Fruit fly (Drosophila melanogaster) whole organism, adult: ENCODE results near the gene CG14609.
A peak's percentile ranks its signal among the peaks of the same experiment; 100 is the strongest.

Experiments used
- CG11617 ChIP-seq: fragments of 200-800 bp; sonication (Bioruptor generic); optimal IDR thresholded peaks from 2 replicates; lab custom pipeline; 2017; ENCODE audit warnings: mild to moderate bottlenecking, missing biosample characterization, missing genetic modification reagents, missing genetic modification characterization
- CG12768 ChIP-seq: fragments of 200-800 bp; sonication (Bioruptor generic); optimal IDR thresholded peaks from 2 replicates; lab custom pipeline; 2017; ENCODE audit warnings: missing biosample characterization, missing genetic modification characterization, mild to moderate bottlenecking, moderate library complexity, missing genetic modification reagents
- CG14711 ChIP-seq: fragments of 200-800 bp; sonication (Bioruptor generic); optimal IDR thresholded peaks from 2 replicates; lab custom pipeline; 2018; ENCODE audit warnings: missing biosample characterization, mild to moderate bottlenecking, missing genetic modification characterization, moderate library complexity
- CG1620 ChIP-seq: fragments of 200-800 bp; sonication (Bioruptor generic); optimal IDR thresholded peaks from 2 replicates; lab custom pipeline; 2016; ENCODE audit warnings: missing biosample characterization, missing genetic modification characterization
- CG33017 ChIP-seq: fragments of 200-800 bp; sonication (Bioruptor generic); optimal IDR thresholded peaks from 2 replicates; lab custom pipeline; 2018; ENCODE audit warnings: missing biosample characterization, mild to moderate bottlenecking, missing genetic modification characterization, moderate library complexity
- CG5204 ChIP-seq: fragments of 200-800 bp; sonication (Bioruptor generic); optimal IDR thresholded peaks from 2 replicates; lab custom pipeline; 2016; ENCODE audit warnings: missing biosample characterization, missing genetic modification characterization
- CG7045 ChIP-seq: fragments of 200-800 bp; sonication (Bioruptor generic); optimal IDR thresholded peaks from 2 replicates; lab custom pipeline; 2017; ENCODE audit warnings: missing biosample characterization, mild to moderate bottlenecking, missing genetic modification characterization
- CG7101 ChIP-seq: fragments of 200-800 bp; sonication (Bioruptor generic); optimal IDR thresholded peaks from 2 replicates; lab custom pipeline; 2018; ENCODE audit warnings: missing biosample characterization, mild to moderate bottlenecking, missing genetic modification characterization, moderate library complexity
- Clk ChIP-seq: fragments of 200-800 bp; sonication (Bioruptor generic); optimal IDR thresholded peaks from 2 replicates; lab custom pipeline; 2017; ENCODE audit warnings: missing biosample characterization, missing genetic modification characterization
- Crg-1 ChIP-seq: fragments of 200-800 bp; sonication (Bioruptor generic); optimal IDR thresholded peaks from 2 replicates; lab custom pipeline; 2016; ENCODE audit warnings: missing biosample characterization, missing genetic modification characterization
- Hr96 ChIP-seq: fragments of 200-800 bp; sonication (Bioruptor generic); optimal IDR thresholded peaks from 2 replicates; lab custom pipeline; 2016; ENCODE audit warnings: missing biosample characterization, missing genetic modification characterization
- Mnt ChIP-seq: fragments of 200-800 bp; sonication (Bioruptor generic); optimal IDR thresholded peaks from 2 replicates; lab custom pipeline; 2016; ENCODE audit warnings: missing biosample characterization, mild to moderate bottlenecking, missing genetic modification characterization
- bab1 ChIP-seq: fragments of 200-800 bp; sonication (Bioruptor generic); optimal IDR thresholded peaks from 3 replicates; lab custom pipeline; 2019; ENCODE audit warnings: missing biosample characterization, mild to moderate bottlenecking, missing genetic modification characterization, moderate library complexity
- cic ChIP-seq: fragments of 200-800 bp; sonication (Bioruptor generic); optimal IDR thresholded peaks from 2 replicates; lab custom pipeline; 2017; ENCODE audit warnings: missing biosample characterization, mild to moderate bottlenecking, missing genetic modification characterization, moderate library complexity
- cnc ChIP-seq, 2 experiments: fragments of >200 bp; optimal IDR thresholded peaks; 2 replicates each; lab custom pipeline; 2017
- kay ChIP-seq: fragments of 200-800 bp; sonication (Bioruptor generic); peaks from one replicate; lab custom pipeline; 2016; ENCODE audit warnings: missing biosample characterization, missing genetic modification characterization, borderline replicate concordance
- ovo ChIP-seq: fragments of 200-800 bp; sonication (Bioruptor generic); optimal IDR thresholded peaks from 2 replicates; lab custom pipeline; 2016; ENCODE audit warnings: missing biosample characterization, missing genetic modification characterization
- pad ChIP-seq: fragments of 200-800 bp; sonication (Bioruptor generic); optimal IDR thresholded peaks from 3 replicates; lab custom pipeline; 2017; ENCODE audit warnings: missing biosample characterization, missing genetic modification characterization, mild to moderate bottlenecking, moderate library complexity, missing genetic modification reagents
- tj ChIP-seq: fragments of 200-800 bp; sonication (Bioruptor generic); optimal IDR thresholded peaks from 3 replicates; lab custom pipeline; 2017; ENCODE audit warnings: missing biosample characterization, mild to moderate bottlenecking, missing genetic modification characterization, moderate library complexity
- toe ChIP-seq: fragments of 200-800 bp; sonication (Bioruptor generic); optimal IDR thresholded peaks from 2 replicates; lab custom pipeline; 2016; ENCODE audit warnings: missing biosample characterization, missing genetic modification characterization

Gene CG14609

dm6 chr3R:7223972-7224464 is 23.2 kb downstream of the CG14609 start, which contains the start of gene thw:
thw (plus strand) TSS chr3R:7224414.
- TF ChIP-seq pad (GFP tag; lab: Kevin White, UChicago) (no peak), Crg-1 (GFP tag; lab: Kevin White, UChicago) (no peak), CG11617 (no peak), CG1620 (no peak), tj (no peak), kay (GFP tag; lab: Kevin White, UChicago) (no peak), CG5204 (no peak), toe (GFP tag; lab: Kevin White, UChicago) (no peak), ovo (GFP tag; lab: Kevin White, UChicago) (no peak), CG14711 (tag; lab: Kevin White, UChicago) (no peak), CG7045 (GFP tag; lab: Kevin White, UChicago) (no peak), CG33017 (tag; lab: Kevin White, UChicago) (no peak), CG12768 (GFP tag; lab: Kevin White, UChicago) (no peak), CG7101 (no peak), Clk (GFP tag; lab: Kevin White, UChicago) (no peak), cnc (optimal IDR thresholded peaks at IDR 0.05; lab: Kevin White, UChicago) (no peak), bab1 (no peak)

dm6 chr3R:7241460-7241859 is 40.7 kb downstream of the CG14609 start, which contains the start of gene CG14607:
CG14607 (plus strand) TSS chr3R:7241760.
- TF ChIP-seq Crg-1 (GFP tag; lab: Kevin White, UChicago): no peak
- TF ChIP-seq CG7045 (GFP tag; lab: Kevin White, UChicago): no peak
- TF ChIP-seq CG14711 (tag; lab: Kevin White, UChicago): no peak
- no peak for TF ChIP-seq Hr96 (GFP tag; lab: Kevin White, UChicago)
- no peak for TF ChIP-seq kay (GFP tag; lab: Kevin White, UChicago)
- TF ChIP-seq CG5204: no peak
- TF ChIP-seq CG11617: no peak
- no peak for TF ChIP-seq cnc (optimal IDR thresholded peaks at IDR 0.05; lab: Kevin White, UChicago)
- TF ChIP-seq bab1: no peak

dm6 chr3R:7246889-7247288 is 46.1 kb downstream of the CG14609 start, which contains the start of the genes Noc3 and CG10053:
Noc3 (minus strand) TSS chr3R:7246969.
CG10053 (plus strand) TSS chr3R:7247090.
- TF ChIP-seq CG12768 (GFP tag; lab: Kevin White, UChicago) (no peak), CG33017 (tag; lab: Kevin White, UChicago) (no peak), ovo (GFP tag; lab: Kevin White, UChicago) (no peak), cnc (optimal IDR thresholded peaks at IDR 0.05; lab: Kevin White, UChicago) (no peak), pad (GFP tag; lab: Kevin White, UChicago) (no peak), CG1620 (no peak), Crg-1 (GFP tag; lab: Kevin White, UChicago) (no peak), CG7045 (GFP tag; lab: Kevin White, UChicago) (no peak), Clk (GFP tag; lab: Kevin White, UChicago) (no peak), Mnt (GFP tag; lab: Kevin White, UChicago) (peak; percentile 96), bab1 (peak; percentile 22), Hr96 (GFP tag; lab: Kevin White, UChicago) (no peak)

- TF ChIP-seq cic (GFP tag; lab: Kevin White, UChicago) (peak; percentile 63), pad (GFP tag; lab: Kevin White, UChicago) (peak; percentile 72), tj (peak; percentile 77), CG7101 (peak; percentile 98), CG14711 (tag; lab: Kevin White, UChicago) (peak; percentile 97), CG33017 (tag; lab: Kevin White, UChicago) (peak; percentile 99), Mnt (GFP tag; lab: Kevin White, UChicago) (peak; percentile 91), toe (GFP tag; lab: Kevin White, UChicago) (peak; percentile 78), CG5204 (peak; percentile 83), CG11617 (peak; percentile 94), CG12768 (GFP tag; lab: Kevin White, UChicago) (peak; percentile 85), kay (GFP tag; lab: Kevin White, UChicago) (peak; percentile 29), ovo (GFP tag; lab: Kevin White, UChicago) (peak; percentile 40), CG7045 (GFP tag; lab: Kevin White, UChicago) (peak; percentile 97), bab1 (peak; percentile 99), Clk (GFP tag; lab: Kevin White, UChicago) (peak; percentile 37), CG1620 (peak; percentile 57), Crg-1 (GFP tag; lab: Kevin White, UChicago) (peak; percentile 64), cnc (optimal IDR thresholded peaks at IDR 0.05; lab: Kevin White, UChicago) (no peak), Hr96 (GFP tag; lab: Kevin White, UChicago) (peak; percentile 74)
These were observed 48.7 kb downstream of the CG14609 start, which contains the start of the genes CG1227 and Dtwd2 for dm6 chr3R:7249460-7249859. CG1227 (minus strand) TSS chr3R:7249738. Dtwd2 (plus strand) TSS chr3R:7249795.

- TF ChIP-seq CG14711 (tag; lab: Kevin White, UChicago) (no peak), ovo (GFP tag; lab: Kevin White, UChicago) (no peak), CG12768 (GFP tag; lab: Kevin White, UChicago) (no peak), Crg-1 (GFP tag; lab: Kevin White, UChicago) (no peak)
These were observed 51.1 kb downstream of the CG14609 start, which contains the start of gene Obp84a for dm6 chr3R:7251857-7252256. Obp84a (minus strand) TSS chr3R:7251957.
